Fruit fly (Drosophila melanogaster): ENCODE data around the gene CG15452.

The CG15452 gene

DNA sequence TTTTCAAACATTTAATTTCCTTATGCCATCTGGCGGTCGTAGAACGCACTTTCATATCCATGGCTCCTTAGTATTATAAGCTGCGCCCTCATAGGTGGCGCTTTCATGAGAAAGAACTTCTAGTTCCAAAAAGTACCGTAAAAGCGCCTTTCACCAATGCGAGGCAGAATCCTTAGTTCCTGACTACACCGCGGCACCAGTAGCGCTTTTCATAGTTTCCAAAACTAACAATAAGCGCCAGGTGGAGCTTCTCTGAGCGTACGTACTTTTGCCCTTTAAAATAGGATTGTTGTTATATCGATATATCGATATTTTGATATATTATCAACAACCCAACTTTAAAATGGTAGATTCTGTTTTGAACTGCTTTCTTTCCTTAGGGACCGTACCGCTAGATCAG is 14.7 kb upstream of the CG15452 start (continued):
- TF ChIP-seq Scr (GFP tag; IDR thresholded peaks at IDR 0.05; ENCODE audit: partially characterized antibody) (peak; percentile 86), vnd (GFP tag; IDR thresholded peaks at IDR 0.05; ENCODE audit: partially characterized antibody) (peak; percentile 81), Rfx (GFP tag; IDR thresholded peaks at IDR 0.05) (peak; percentile 90), CG2678 (tag; optimal IDR thresholded peaks at IDR 0.05) (no peak), zen2 (GFP tag; IDR thresholded peaks at IDR 0.05; ENCODE audit: partially characterized antibody) (peak; percentile 70; the same call in 2 of the 3 replicates), CG4328 (GFP tag; optimal IDR thresholded peaks at IDR 0.05) (peak; percentile 64), Oli (tag; optimal IDR thresholded peaks at IDR 0.05) (peak; percentile 64), NK7.1 (GFP tag; optimal IDR thresholded peaks at IDR 0.05) (peak; percentile 63), CG8290 (GFP tag; optimal IDR thresholded peaks at IDR 0.05) (peak; percentile 97), CG8290 (tag; optimal IDR thresholded peaks at IDR 0.05) (peak; percentile 78 to 85), CG13624 (GFP tag; optimal IDR thresholded peaks at IDR 0.05) (peak; percentile 82), dan (GFP tag; IDR thresholded peaks at IDR 0.05) (no peak), row (GFP tag; IDR thresholded peaks at IDR 0.05) (peak; percentile 40; the same call in 1 of the 3 replicates), ems (GFP tag; optimal IDR thresholded peaks at IDR 0.05) (no peak), CG7556 (GFP tag; optimal IDR thresholded peaks at IDR 0.05) (no peak), CG12155 (GFP tag; optimal IDR thresholded peaks at IDR 0.05) (peak; percentile 60), Dfd (GFP tag; optimal IDR thresholded peaks at IDR 0.05) (no peak), Antp (GFP tag; optimal IDR thresholded peaks at IDR 0.05) (peak; percentile 70), CG33557 (GFP tag; optimal IDR thresholded peaks at IDR 0.05) (peak; percentile 70), CG3281 (GFP tag; optimal IDR thresholded peaks at IDR 0.05) (peak; percentile 34), CG7786 (GFP tag; optimal IDR thresholded peaks at IDR 0.05) (peak; percentile 52), dm (GFP tag; optimal IDR thresholded peaks at IDR 0.05) (peak; percentile 65), pan (optimal IDR thresholded peaks at IDR 0.05) (no peak), pan (GFP tag; optimal IDR thresholded peaks at IDR 0.05 in 1 of 2, IDR thresholded peaks at IDR 0.05 in 1 of 2) (no peak), twi (tag; optimal IDR thresholded peaks at IDR 0.05) (peak; percentile 55), CG16813 (GFP tag; IDR thresholded peaks at IDR 0.05; ENCODE audit: partially characterized antibody) (peak; percentile 84), CG9797 (GFP tag; optimal IDR thresholded peaks at IDR 0.05) (peak; percentile 39), zf30C (GFP tag; optimal IDR thresholded peaks at IDR 0.05) (no peak), CG1602 (GFP tag; optimal IDR thresholded peaks at IDR 0.05) (peak; percentile 69), CG4404 (GFP tag; IDR thresholded peaks at IDR 0.05) (peak; percentile 51; the same call in 1 of the 2 replicates), CG11247 (GFP tag; IDR thresholded peaks at IDR 0.05) (peak; percentile 85), CoRest (tag; optimal IDR thresholded peaks at IDR 0.05) (peak; percentile 73), nom (GFP tag; optimal IDR thresholded peaks at IDR 0.05) (no peak), dimm (GFP tag; IDR thresholded peaks at IDR 0.05) (peak; percentile 36; the same call in 1 of the 2 replicates), CG10431 (GFP tag; optimal IDR thresholded peaks at IDR 0.05) (peak; percentile 66), hbn (GFP tag; IDR thresholded peaks at IDR 0.05; ENCODE audit: partially characterized antibody) (peak; percentile 84), Meics (GFP tag; optimal IDR thresholded peaks at IDR 0.05) (peak; percentile 77), Gsc (GFP tag; IDR thresholded peaks at IDR 0.05) (no peak), nerfin-1 (tag; optimal IDR thresholded peaks at IDR 0.05) (peak; percentile 53), dmrt99B (tag; optimal IDR thresholded peaks at IDR 0.05) (peak; percentile 61), CG7372 (GFP tag; IDR thresholded peaks at IDR 0.05) (no peak; the same call in none of the 2 replicates), lab (GFP tag; optimal IDR thresholded peaks at IDR 0.05) (peak; percentile 72), CG10543 (GFP tag; optimal IDR thresholded peaks at IDR 0.05) (peak; percentile 75), CG17186 (GFP tag; optimal IDR thresholded peaks at IDR 0.05) (no peak), Fer2 (tag; optimal IDR thresholded peaks at IDR 0.05) (peak; percentile 49), Hmx (GFP tag; optimal IDR thresholded peaks at IDR 0.05) (no peak), hkb (optimal IDR thresholded peaks at IDR 0.05) (peak; percentile 76), hkb (GFP tag; IDR thresholded peaks at IDR 0.05) (no peak; the same call in 1 of the 2 replicates), wek (GFP tag; optimal IDR thresholded peaks at IDR 0.05) (peak; percentile 33), toy (GFP tag; IDR thresholded peaks at IDR 0.05) (no peak), CG17912 (GFP tag; optimal IDR thresholded peaks at IDR 0.05) (peak; percentile 80)
